Worm (Caenorhabditis elegans) whole organism, L4 larva: ENCODE measurements around the gene trm-1.

Experiments
- ama-1 ChIP-seq: fragments of 150-350 bp; optimal IDR thresholded peaks from 2 replicates; lab custom pipeline; 2014; ENCODE audit warnings: inconsistent platforms, mixed read lengths
- mep-1 ChIP-seq: fragments of 150-350 bp; sonication (generic microtip); optimal IDR thresholded peaks from 3 replicates; lab custom pipeline; 2014; ENCODE audit warnings: missing biosample characterization, missing genetic modification characterization
- saeg-2 ChIP-seq: fragments of 200-800 bp; sonication (Bioruptor generic); IDR thresholded peaks from 2 replicates; pipeline ENCODE4 v1.3.6; 2022; ENCODE audit warnings: missing genetic modification reagents, missing genetic modification characterization, missing compliant biosample characterization
- spr-3 ChIP-seq: fragments of 200-800 bp; sonication (Bioruptor generic); optimal IDR thresholded peaks from 2 replicates; lab custom pipeline; 2018; ENCODE audit warnings: mild to moderate bottlenecking, missing genetic modification characterization, missing compliant biosample characterization
- unc-62 ChIP-seq, 3 experiments: fragments of 150-350 bp in 1 of 3; sonication (generic microtip); optimal IDR thresholded peaks in 2 of 3; peaks in 1 of 3; 1 replicate in 1 of 3; 2 replicates in 2 of 3; lab custom pipeline; 2014 to 2017; ENCODE audit warnings: missing biosample characterization in 3 of 3, missing genetic modification characterization in 3 of 3, missing genetic modification reagents in 3 of 3, missing genotype in 1 of 3

DNA sequence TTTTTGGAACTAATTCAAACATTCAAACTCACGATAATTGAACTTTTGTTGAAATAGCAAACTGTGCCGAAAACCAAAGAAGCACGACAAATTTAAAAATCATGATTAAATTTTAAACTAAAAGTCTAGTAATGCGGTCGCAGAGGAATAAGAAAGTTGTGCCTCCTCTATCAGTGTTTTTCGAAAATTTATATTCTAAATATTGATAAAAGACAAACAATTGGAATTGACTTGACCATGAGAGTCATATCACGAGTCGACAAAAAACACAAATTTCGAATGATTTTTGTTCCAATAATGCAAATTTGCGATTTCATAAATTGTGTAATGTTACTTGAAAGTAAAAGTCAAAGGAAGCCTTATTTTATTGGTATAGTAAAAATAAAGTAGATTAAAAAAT lies 24.7 kb downstream of the trm-1 start, which contains the start of gene cest-1.2:
- TF ChIP-seq spr-3 (GFP tag; lab: Kevin White, UChicago) (no peak), unc-62 (GFP tag; optimal IDR thresholded peaks at IDR 0.05 in 1 of 2; lab: Kevin White, UChicago) (no peak), unc-62 (tag; optimal IDR thresholded peaks at IDR 0.05; lab: Kevin White, UChicago) (no peak), ama-1 (lab: Kevin White, UChicago) (no peak), mep-1 (tag; lab: Kevin White, UChicago) (no peak), saeg-2 (GFP tag; lab: Robert Waterston, UW) (no peak)
